Worm (Caenorhabditis elegans): ENCODE results near the gene srw-112.

srw-112 gene

ce11 chrV:2999736-3000135, 6.1 kb downstream of the srw-112 start, which contains the start of gene srw-119:
TSS of gene srw-119 (minus strand) at chrV:2999836.
- TF ChIP-seq ceh-39 (tag; optimal IDR thresholded peaks at IDR 0.05) (no peak), zip-8 (tag; optimal IDR thresholded peaks at IDR 0.05) (no peak), lsy-2 (tag; optimal IDR thresholded peaks at IDR 0.05) (no peak), bed-3 (GFP tag; optimal IDR thresholded peaks at IDR 0.05) (no peak), ceh-83 (GFP tag; optimal IDR thresholded peaks at IDR 0.05) (no peak), sptf-1 (tag; optimal IDR thresholded peaks at IDR 0.05) (no peak), flh-1 (GFP tag; optimal IDR thresholded peaks at IDR 0.05) (no peak), unc-120 (tag; optimal IDR thresholded peaks at IDR 0.05; ENCODE audit: poor library complexity, severe bottlenecking) (no peak), unc-62 (GFP tag; optimal IDR thresholded peaks at IDR 0.05) (no peak), snpc-4 (tag; optimal IDR thresholded peaks at IDR 0.05) (no peak), mls-2 (tag; optimal IDR thresholded peaks at IDR 0.05) (no peak), lin-32 (GFP tag; optimal IDR thresholded peaks at IDR 0.05) (no peak), nhr-76 (tag; optimal IDR thresholded peaks at IDR 0.05) (no peak), tbx-8 (GFP tag; optimal IDR thresholded peaks at IDR 0.05) (no peak), M03D4.4 (tag; optimal IDR thresholded peaks at IDR 0.05) (no peak), elt-3 (tag; optimal IDR thresholded peaks at IDR 0.05) (no peak), ham-2 (GFP tag; optimal IDR thresholded peaks at IDR 0.05) (no peak), elt-1 (tag; optimal IDR thresholded peaks at IDR 0.05; ENCODE audit: borderline replicate concordance, insufficient read depth) (no peak), drap-1 (GFP tag; optimal IDR thresholded peaks at IDR 0.05) (no peak), ceh-43 (GFP tag; optimal IDR thresholded peaks at IDR 0.05) (no peak)

- TF ChIP-seq M03D4.4 (tag; optimal IDR thresholded peaks at IDR 0.05) (no peak), ceh-83 (GFP tag; optimal IDR thresholded peaks at IDR 0.05) (no peak), nhr-12 (tag; optimal IDR thresholded peaks at IDR 0.05) (no peak), nhr-237 (tag; optimal IDR thresholded peaks at IDR 0.05) (no peak), unc-39 (tag; optimal IDR thresholded peaks at IDR 0.05) (no peak)
Measured at ce11 chrV:2996105-2996504, 9.8 kb downstream of the srw-112 start, which contains the start of gene srw-120. TSS of gene srw-120 (minus strand) at chrV:2996205.

- TF ChIP-seq drap-1 (GFP tag; optimal IDR thresholded peaks at IDR 0.05) (no peak), nhr-2 (tag; optimal IDR thresholded peaks at IDR 0.05) (no peak)
Measured at ce11 chrV:2993816-2994215, 12.0 kb downstream of the srw-112 start, which contains the start of gene srw-115. TSS of gene srw-115 (minus strand) at chrV:2993916.

- TF ChIP-seq cnd-1 (tag; optimal IDR thresholded peaks at IDR 0.05) (no peak), elt-3 (tag; optimal IDR thresholded peaks at IDR 0.05) (no peak), ham-2 (GFP tag; optimal IDR thresholded peaks at IDR 0.05) (no peak), unc-62 (GFP tag; optimal IDR thresholded peaks at IDR 0.05) (no peak), snpc-4 (tag; optimal IDR thresholded peaks at IDR 0.05) (no peak), flh-1 (GFP tag; optimal IDR thresholded peaks at IDR 0.05) (no peak), nhr-2 (tag; optimal IDR thresholded peaks at IDR 0.05) (no peak), nhr-237 (tag; optimal IDR thresholded peaks at IDR 0.05) (no peak), M03D4.4 (tag; optimal IDR thresholded peaks at IDR 0.05) (no peak), elt-1 (tag; optimal IDR thresholded peaks at IDR 0.05; ENCODE audit: borderline replicate concordance, insufficient read depth) (no peak), ceh-39 (tag; optimal IDR thresholded peaks at IDR 0.05) (no peak), blmp-1 (tag; optimal IDR thresholded peaks at IDR 0.05) (no peak), unc-39 (tag; optimal IDR thresholded peaks at IDR 0.05) (no peak), nhr-28 (tag; optimal IDR thresholded peaks at IDR 0.05) (no peak), unc-120 (tag; optimal IDR thresholded peaks at IDR 0.05; ENCODE audit: poor library complexity, severe bottlenecking) (no peak)
Measured at ce11 chrV:2992060-2992459, 13.8 kb downstream of the srw-112 start.

- TF ChIP-seq nhr-76 (tag; optimal IDR thresholded peaks at IDR 0.05) = no peak
- TF ChIP-seq M03D4.4 (tag; optimal IDR thresholded peaks at IDR 0.05) = no peak
- no peak for TF ChIP-seq unc-39 (tag; optimal IDR thresholded peaks at IDR 0.05)
- no peak for TF ChIP-seq ceh-83 (GFP tag; optimal IDR thresholded peaks at IDR 0.05)
- no peak for TF ChIP-seq ham-2 (GFP tag; optimal IDR thresholded peaks at IDR 0.05)
- no peak for TF ChIP-seq hlh-1 (tag; optimal IDR thresholded peaks at IDR 0.05)
- TF ChIP-seq ces-1 (GFP tag; optimal IDR thresholded peaks at IDR 0.05) = no peak
- TF ChIP-seq sptf-1 (tag; optimal IDR thresholded peaks at IDR 0.05) = no peak
- TF ChIP-seq lsy-2 (tag; optimal IDR thresholded peaks at IDR 0.05) = no peak
- no peak for TF ChIP-seq lin-13 (tag; optimal IDR thresholded peaks at IDR 0.05)
- TF ChIP-seq unc-62 (GFP tag; optimal IDR thresholded peaks at IDR 0.05) = no peak
- TF ChIP-seq nhr-12 (tag; optimal IDR thresholded peaks at IDR 0.05) = no peak
- TF ChIP-seq mab-5 (tag; optimal IDR thresholded peaks at IDR 0.05) = no peak
- no peak for TF ChIP-seq nhr-28 (tag; optimal IDR thresholded peaks at IDR 0.05)
Measured at ce11 chrV:2991485-2991884, 14.4 kb downstream of the srw-112 start, which contains the start of gene srw-121. TSS of gene srw-121 (minus strand) at chrV:2991585.

All from whole organism, mixed stage, embryonic.